Worm (Caenorhabditis elegans): Measurements from ENCODE around the gene hrg-9.

Gene hrg-9

DNA sequence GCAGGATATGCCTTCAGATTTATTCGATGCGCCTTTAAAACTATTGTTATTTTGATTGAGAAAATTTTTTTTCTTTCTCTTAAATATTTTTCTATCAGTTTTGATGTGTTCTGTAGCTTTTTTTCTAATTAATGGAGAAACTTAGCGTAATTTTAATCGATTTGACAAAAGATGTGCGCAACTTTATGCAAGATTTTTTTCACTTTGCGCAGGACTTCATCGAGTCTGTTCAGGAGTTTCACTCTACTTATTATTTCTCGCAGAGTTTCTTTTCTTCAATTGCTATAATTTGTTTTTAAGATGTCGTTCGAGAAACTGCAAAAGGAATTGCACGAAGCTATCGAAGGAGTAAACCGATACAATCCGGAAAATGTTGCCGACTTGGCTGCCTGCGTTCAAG lies 9.4 kb downstream of the hrg-9 start, which contains the start of gene eif-3.K:
Gene eif-3.K, plus strand, starts transcription at position 301 of the 400 bp plus-strand sequence.
- TF ChIP-seq gmeb-1 (tag; optimal IDR thresholded peaks at IDR 0.05) = no peak
- TF ChIP-seq lsy-2 (tag; optimal IDR thresholded peaks at IDR 0.05) = no peak

DNA sequence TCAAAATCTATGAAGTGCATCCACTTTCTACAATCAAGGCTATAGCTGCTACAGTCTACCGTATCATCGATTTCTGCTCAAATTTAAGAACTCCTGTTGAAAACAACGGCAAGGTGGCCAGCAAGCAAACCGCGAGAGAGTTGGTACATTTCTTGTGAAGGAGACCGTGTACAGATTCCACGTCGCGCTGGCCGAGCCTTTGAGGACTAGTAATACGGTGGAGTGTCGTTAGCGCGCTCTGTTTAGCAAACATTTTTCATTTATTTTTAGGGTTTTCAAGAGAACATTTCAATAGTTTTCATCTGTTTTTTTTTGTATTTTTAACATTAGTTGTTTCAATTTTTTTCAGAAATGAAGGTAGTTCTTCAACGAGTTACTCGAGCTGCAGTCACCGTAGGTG lies 10.9 kb downstream of the hrg-9 start, which contains the start of gene pqn-68:
Gene pqn-68, plus strand, starts transcription at position 350 of the 400 bp plus-strand sequence.
- TF ChIP-seq skn-1 (tag; optimal IDR thresholded peaks at IDR 0.05) = no peak
- TF ChIP-seq mbf-1 (tag; optimal IDR thresholded peaks at IDR 0.05) = no peak
- no peak for TF ChIP-seq ZK546.5 (tag; optimal IDR thresholded peaks at IDR 0.05)
- peak; percentile 4 for TF ChIP-seq C34F6.9 (tag; optimal IDR thresholded peaks at IDR 0.05)
- no peak for TF ChIP-seq R02D3.7 (tag; optimal IDR thresholded peaks at IDR 0.05)
- TF ChIP-seq lin-39 (tag; optimal IDR thresholded peaks at IDR 0.05) = no peak
- no peak for TF ChIP-seq mdl-1 (tag; optimal IDR thresholded peaks at IDR 0.05)
- no peak for TF ChIP-seq elt-1 (tag; optimal IDR thresholded peaks at IDR 0.05)
- no peak for TF ChIP-seq ama-1 (optimal IDR thresholded peaks at IDR 0.05)
- TF ChIP-seq blmp-1 (tag; optimal IDR thresholded peaks at IDR 0.05; ENCODE audit: insufficient read depth) = no peak
- TF ChIP-seq nhr-10 (tag; optimal IDR thresholded peaks at IDR 0.05) = no peak
- no peak for TF ChIP-seq lin-13 (GFP tag; optimal IDR thresholded peaks at IDR 0.05)
- TF ChIP-seq ceh-82 (tag; optimal IDR thresholded peaks at IDR 0.05) = no peak
- no peak for TF ChIP-seq sem-4 (tag; optimal IDR thresholded peaks at IDR 0.05)
- no peak for TF ChIP-seq ztf-4 (tag; optimal IDR thresholded peaks at IDR 0.05)
- TF ChIP-seq unc-62 (GFP tag; optimal IDR thresholded peaks at IDR 0.05) = no peak
- TF ChIP-seq nhr-12 (tag; optimal IDR thresholded peaks at IDR 0.05) = no peak
- no peak for TF ChIP-seq elt-3 (tag; optimal IDR thresholded peaks at IDR 0.05)
- TF ChIP-seq lsy-2 (tag; optimal IDR thresholded peaks at IDR 0.05) = peak in 1 of 2 experiments; percentile 43
- no peak for TF ChIP-seq lin-11 (tag; optimal IDR thresholded peaks at IDR 0.05)
- no peak for TF ChIP-seq mab-5 (tag; optimal IDR thresholded peaks at IDR 0.05)
- TF ChIP-seq Y55F3AM.14 (GFP tag; optimal IDR thresholded peaks at IDR 0.05) = no peak
- TF ChIP-seq alr-1 (tag; optimal IDR thresholded peaks at IDR 0.05) = no peak
- TF ChIP-seq dmd-4 (tag; optimal IDR thresholded peaks at IDR 0.05) = no peak
- peak; percentile 49 for TF ChIP-seq unc-55 (GFP tag; optimal IDR thresholded peaks at IDR 0.05)
- TF ChIP-seq unc-39 (tag; optimal IDR thresholded peaks at IDR 0.05) = no peak
- TF ChIP-seq sma-9 (GFP tag; optimal IDR thresholded peaks at IDR 0.05) = no peak
- TF ChIP-seq sma-9 (tag; optimal IDR thresholded peaks at IDR 0.05) = no peak
- no peak for TF ChIP-seq fos-1 (tag; optimal IDR thresholded peaks at IDR 0.05)
- no peak for TF ChIP-seq F13H6.1 (tag; optimal IDR thresholded peaks at IDR 0.05)
- TF ChIP-seq ztf-11 (tag; optimal IDR thresholded peaks at IDR 0.05) = no peak
- peak; percentile 23 for TF ChIP-seq gmeb-1 (tag; optimal IDR thresholded peaks at IDR 0.05)
- no peak for TF ChIP-seq zag-1 (tag; optimal IDR thresholded peaks at IDR 0.05)
- peak; percentile 71 for TF ChIP-seq crh-2 (tag; optimal IDR thresholded peaks at IDR 0.05)
- TF ChIP-seq nhr-129 (tag; optimal IDR thresholded peaks at IDR 0.05) = peak; percentile 40
- TF ChIP-seq peb-1 (tag; optimal IDR thresholded peaks at IDR 0.05) = no peak
- TF ChIP-seq nhr-77 (tag; optimal IDR thresholded peaks at IDR 0.05) = no peak
- TF ChIP-seq nhr-23 (tag; optimal IDR thresholded peaks at IDR 0.05) = no peak
- no peak for TF ChIP-seq nhr-21 (tag; optimal IDR thresholded peaks at IDR 0.05)

ce11 chrV:12950812-12951528 lies 12.2 kb downstream of the hrg-9 start, which contains the start of the genes T16G1.9 and T16G1.18:
TSS of gene T16G1.9 (minus strand) at chrV:12950862.
TSS of gene T16G1.18 (plus strand) at chrV:12951304.
- no peak for TF ChIP-seq ZK546.5 (tag; optimal IDR thresholded peaks at IDR 0.05)
- peak; percentile 55 for TF ChIP-seq unc-55 (GFP tag; optimal IDR thresholded peaks at IDR 0.05)
- TF ChIP-seq lsy-2 (tag; optimal IDR thresholded peaks at IDR 0.05) = peak in 1 of 2 experiments; percentile 70
- peak; percentile 90 for TF ChIP-seq crh-2 (tag; optimal IDR thresholded peaks at IDR 0.05)
- TF ChIP-seq Y55F3AM.14 (GFP tag; optimal IDR thresholded peaks at IDR 0.05) = no peak
- peak; percentile 9 for TF ChIP-seq lin-13 (GFP tag; optimal IDR thresholded peaks at IDR 0.05)
- peak; percentile 28 for TF ChIP-seq snpc-4 (tag; optimal IDR thresholded peaks at IDR 0.05)
- peak; percentile 40 for TF ChIP-seq fos-1 (tag; optimal IDR thresholded peaks at IDR 0.05)
- peak; percentile 34 for TF ChIP-seq gmeb-1 (tag; optimal IDR thresholded peaks at IDR 0.05)
- TF ChIP-seq C34F6.9 (tag; optimal IDR thresholded peaks at IDR 0.05) = peak; percentile 67
- TF ChIP-seq sma-9 (GFP tag; optimal IDR thresholded peaks at IDR 0.05) = no peak
- TF ChIP-seq sma-9 (tag; optimal IDR thresholded peaks at IDR 0.05) = no peak
- no peak for TF ChIP-seq nhr-77 (tag; optimal IDR thresholded peaks at IDR 0.05)
- TF ChIP-seq nhr-129 (tag; optimal IDR thresholded peaks at IDR 0.05) = peak; percentile 48
- no peak for TF ChIP-seq mab-5 (tag; optimal IDR thresholded peaks at IDR 0.05)
- TF ChIP-seq F13H6.1 (tag; optimal IDR thresholded peaks at IDR 0.05) = peak; percentile 46
- no peak for TF ChIP-seq ceh-16 (tag; optimal IDR thresholded peaks at IDR 0.05)

All from whole organism, L2 larva.